Worm (Caenorhabditis elegans) whole organism, late embryonic: ENCODE measurements around the gene ttyh-1.

Source experiments
- F13H6.1 ChIP-seq: sonication (generic microtip); optimal IDR thresholded peaks from 2 replicates; lab custom pipeline; 2016; ENCODE audit warnings: missing genetic modification characterization, missing compliant biosample characterization
- fkh-10 ChIP-seq: fragments of 150-350 bp; optimal IDR thresholded peaks from 2 replicates; lab custom pipeline; 2014; ENCODE audit warnings: missing biosample characterization, missing genetic modification reagents, missing genetic modification characterization
- nfya-1 ChIP-seq: sonication (generic microtip); optimal IDR thresholded peaks from 2 replicates; lab custom pipeline; 2017; ENCODE audit warnings: missing genetic modification characterization, mild to moderate bottlenecking, missing compliant biosample characterization, antibody characterized with exemption, moderate library complexity

ce11 chrX:11345471-11345870 lies 23.0 kb upstream of the ttyh-1 start:
- no peak for TF ChIP-seq fkh-10 (GFP tag; lab: Kevin White, UChicago)
- no peak for TF ChIP-seq F13H6.1 (tag; lab: Kevin White, UChicago)
- no peak for TF ChIP-seq nfya-1 (tag; lab: Kevin White, UChicago)
